Worm (Caenorhabditis elegans): ENCODE results near the gene F07C3.9.

The F07C3.9 gene

DNA sequence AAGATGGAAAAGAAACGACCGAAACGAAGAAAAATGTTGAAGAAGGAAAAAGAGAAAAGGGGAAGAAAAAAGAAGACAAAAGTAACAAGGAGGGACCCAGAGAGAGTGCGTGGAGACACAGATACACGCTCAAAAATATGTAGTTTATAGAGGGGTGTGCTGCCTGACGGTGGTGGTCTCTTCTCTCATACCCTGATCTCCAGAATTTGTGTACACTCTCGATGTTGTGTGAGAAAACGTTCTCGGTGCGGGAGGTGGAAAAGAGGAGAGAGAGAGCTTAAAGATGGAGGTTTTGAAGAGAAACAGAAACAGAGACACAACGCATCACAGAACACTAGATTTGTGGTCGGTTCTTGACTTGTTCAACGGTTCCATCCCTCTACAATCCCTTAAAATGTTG is 19.1 kb upstream of the F07C3.9 start (continued):
- peak; percentile 16 for TF ChIP-seq egl-13 (tag; optimal IDR thresholded peaks at IDR 0.05)
- TF ChIP-seq blmp-1 (tag; optimal IDR thresholded peaks at IDR 0.05) = peak; percentile 4
- TF ChIP-seq nhr-76 (tag; optimal IDR thresholded peaks at IDR 0.05) = no peak
- peak in 1 of 6 experiments; percentile 48 for TF ChIP-seq elt-3 (tag; optimal IDR thresholded peaks at IDR 0.05)
- TF ChIP-seq lin-14 (GFP tag; optimal IDR thresholded peaks at IDR 0.05) = peak; percentile 98
- TF ChIP-seq ama-1 (optimal IDR thresholded peaks at IDR 0.05) = no peak
- no peak for TF ChIP-seq hlh-17 (GFP tag; optimal IDR thresholded peaks at IDR 0.05; ENCODE audit: borderline replicate concordance)
- TF ChIP-seq F16B12.6 (tag; optimal IDR thresholded peaks at IDR 0.05) = no peak
- TF ChIP-seq egl-27 (tag; optimal IDR thresholded peaks at IDR 0.05) = peak in 1 of 2 experiments; percentile 70
- peak; percentile 81 for TF ChIP-seq snu-23 (GFP tag; optimal IDR thresholded peaks at IDR 0.05)
- TF ChIP-seq xbp-1 (tag; optimal IDR thresholded peaks at IDR 0.05) = peak; percentile 54
- TF ChIP-seq jun-1 (tag; optimal IDR thresholded peaks at IDR 0.05) = peak; percentile 61
- TF ChIP-seq nhr-90 (tag; optimal IDR thresholded peaks at IDR 0.05; ENCODE audit: poor library complexity) = no peak
- TF ChIP-seq Y116A8C.19 (tag; optimal IDR thresholded peaks at IDR 0.05; ENCODE audit: borderline replicate concordance) = no peak
- TF ChIP-seq lin-13 (GFP tag; optimal IDR thresholded peaks at IDR 0.05) = peak; percentile 9
- no peak for TF ChIP-seq zag-1 (tag; optimal IDR thresholded peaks at IDR 0.05)
- no peak for TF ChIP-seq alr-1 (tag; optimal IDR thresholded peaks at IDR 0.05; ENCODE audit: borderline replicate concordance)
- TF ChIP-seq snpc-4 (tag; optimal IDR thresholded peaks at IDR 0.05) = peak; percentile 60
- peak; percentile 41 to 74 for TF ChIP-seq lsy-2 (tag; optimal IDR thresholded peaks at IDR 0.05)
- peak; percentile 65 for TF ChIP-seq nhr-47 (tag; optimal IDR thresholded peaks at IDR 0.05)
- peak; percentile 36 for TF ChIP-seq C16A3.4 (tag; optimal IDR thresholded peaks at IDR 0.05)
- TF ChIP-seq unc-130 (tag; optimal IDR thresholded peaks at IDR 0.05) = no peak
- TF ChIP-seq lin-35 (GFP tag; optimal IDR thresholded peaks at IDR 0.05) = peak; percentile 35 to 44
- no peak for TF ChIP-seq tlp-1 (tag; optimal IDR thresholded peaks at IDR 0.05)
- TF ChIP-seq ztf-4 (tag; optimal IDR thresholded peaks at IDR 0.05) = no peak
- TF ChIP-seq skn-1 (tag; optimal IDR thresholded peaks at IDR 0.05) = no peak
- peak in 1 of 3 experiments; percentile 30 for TF ChIP-seq dpl-1 (GFP tag; optimal IDR thresholded peaks at IDR 0.05)
- TF ChIP-seq ets-5 (GFP tag; IDR thresholded peaks at IDR 0.05) = no peak
- TF ChIP-seq unc-86 (tag; optimal IDR thresholded peaks at IDR 0.05) = peak; percentile 63
- peak; percentile 15 to 83 (median 66) for TF ChIP-seq ceh-82 (tag; optimal IDR thresholded peaks at IDR 0.05)
- peak; percentile 60 for TF ChIP-seq swsn-7 (tag; optimal IDR thresholded peaks at IDR 0.05)

DNA sequence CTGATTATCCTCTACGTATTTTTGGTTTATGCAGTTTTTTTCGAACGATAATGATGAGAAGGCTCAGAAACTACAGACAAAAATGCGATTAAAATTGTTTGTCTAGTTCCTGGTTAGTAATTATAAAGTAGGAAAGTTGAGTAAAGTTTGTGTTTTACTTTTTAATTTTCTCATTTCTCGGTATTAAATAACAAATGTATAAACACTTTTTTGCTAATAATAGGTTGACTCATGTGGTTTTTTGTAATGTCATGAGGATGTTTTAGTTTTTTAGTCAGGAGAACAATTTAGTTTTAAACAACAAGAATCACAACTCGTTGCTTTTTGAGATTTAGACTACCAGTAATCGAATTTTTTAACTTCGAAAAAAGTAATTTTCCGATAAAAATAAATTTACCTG is 18.2 kb upstream of the F07C3.9 start:
- TF ChIP-seq lin-39 (tag; optimal IDR thresholded peaks at IDR 0.05) = no peak
- TF ChIP-seq nhr-12 (tag; optimal IDR thresholded peaks at IDR 0.05) = no peak
- TF ChIP-seq unc-62 (GFP tag; optimal IDR thresholded peaks at IDR 0.05) = no peak
- no peak for TF ChIP-seq F16B12.6 (tag; optimal IDR thresholded peaks at IDR 0.05)
- no peak for TF ChIP-seq nhr-84 (tag; optimal IDR thresholded peaks at IDR 0.05)
- peak; percentile 31 for TF ChIP-seq lin-14 (GFP tag; optimal IDR thresholded peaks at IDR 0.05)
- no peak for TF ChIP-seq ceh-90 (tag; optimal IDR thresholded peaks at IDR 0.05)
- peak; percentile 73 for TF ChIP-seq dsc-1 (tag; optimal IDR thresholded peaks at IDR 0.05)
- TF ChIP-seq ceh-8 (GFP tag; optimal IDR thresholded peaks at IDR 0.05) = no peak
- TF ChIP-seq zag-1 (tag; optimal IDR thresholded peaks at IDR 0.05) = no peak
- no peak for TF ChIP-seq mab-9 (GFP tag; IDR thresholded peaks at IDR 0.05)
- no peak for TF ChIP-seq hlh-17 (GFP tag; optimal IDR thresholded peaks at IDR 0.05; ENCODE audit: borderline replicate concordance)
- TF ChIP-seq pag-3 (tag; optimal IDR thresholded peaks at IDR 0.05; ENCODE audit: borderline replicate concordance, insufficient read depth) = no peak
- TF ChIP-seq unc-86 (tag; optimal IDR thresholded peaks at IDR 0.05) = no peak
- no peak for TF ChIP-seq efl-3 (GFP tag; optimal IDR thresholded peaks at IDR 0.05)
- TF ChIP-seq nhr-85 (tag) = no peak
- TF ChIP-seq fkh-8 (tag; optimal IDR thresholded peaks at IDR 0.05) = peak; percentile 54
- peak; percentile 3 for TF ChIP-seq nhr-20 (tag; optimal IDR thresholded peaks at IDR 0.05)
- no peak for TF ChIP-seq jun-1 (tag; optimal IDR thresholded peaks at IDR 0.05)
- no peak for TF ChIP-seq pqm-1 (tag; optimal IDR thresholded peaks at IDR 0.05)
- no peak for TF ChIP-seq nhr-76 (tag; optimal IDR thresholded peaks at IDR 0.05)
- TF ChIP-seq sox-4 (tag; optimal IDR thresholded peaks at IDR 0.05) = peak; percentile 19
- TF ChIP-seq nhr-71 (tag; optimal IDR thresholded peaks at IDR 0.05) = peak; percentile 65
- no peak for TF ChIP-seq nhr-237 (tag; optimal IDR thresholded peaks at IDR 0.05)
- TF ChIP-seq snu-23 (GFP tag; optimal IDR thresholded peaks at IDR 0.05) = no peak
- no peak for TF ChIP-seq nhr-11 (tag; optimal IDR thresholded peaks at IDR 0.05)
- no peak for TF ChIP-seq fkh-4 (tag; optimal IDR thresholded peaks at IDR 0.05; ENCODE audit: borderline replicate concordance)
- TF ChIP-seq nhr-77 (tag; optimal IDR thresholded peaks at IDR 0.05) = no peak
- no peak for TF ChIP-seq C04F5.9 (tag; optimal IDR thresholded peaks at IDR 0.05)
- TF ChIP-seq ztf-4 (tag; optimal IDR thresholded peaks at IDR 0.05) = no peak
